Worm (Caenorhabditis elegans): ENCODE results near the gene tag-241.
A peak's percentile ranks its signal among the peaks of the same experiment; 100 is the strongest.

tag-241 gene

ce11 chrX:11791364-11792221 lies 32.2 kb upstream of the tag-241 start (continued):
- TF ChIP-seq snpc-4 (tag; optimal IDR thresholded peaks at IDR 0.05) (peak; percentile 29), mdl-1 (tag; optimal IDR thresholded peaks at IDR 0.05) (peak in 1 of 2 experiments; percentile 20), efl-1 (optimal IDR thresholded peaks at IDR 0.05) (peak in 1 of 2 experiments; percentile 45), efl-1 (GFP tag; optimal IDR thresholded peaks at IDR 0.05 in 1 of 2) (peak; percentile 5 to 47), unc-30 (tag; optimal IDR thresholded peaks at IDR 0.05) (no peak), pag-3 (tag; optimal IDR thresholded peaks at IDR 0.05; ENCODE audit: borderline replicate concordance, insufficient read depth) (no peak), elt-3 (tag; optimal IDR thresholded peaks at IDR 0.05) (peak in 2 of 6 experiments; percentile 3 to 23), lsy-2 (tag; optimal IDR thresholded peaks at IDR 0.05) (no peak), xbp-1 (tag; optimal IDR thresholded peaks at IDR 0.05) (peak; percentile 12), lin-14 (GFP tag; optimal IDR thresholded peaks at IDR 0.05) (peak; percentile 19), lir-3 (tag; optimal IDR thresholded peaks at IDR 0.05; ENCODE audit: poor library complexity) (no peak), nhr-71 (tag; optimal IDR thresholded peaks at IDR 0.05) (peak; percentile 18), isw-1 (GFP tag; IDR thresholded peaks at IDR 0.05) (peak; percentile 4; the same call in 1 of the 2 replicates), egl-13 (tag; optimal IDR thresholded peaks at IDR 0.05) (no peak), nhr-12 (tag; optimal IDR thresholded peaks at IDR 0.05) (no peak), mab-9 (GFP tag; IDR thresholded peaks at IDR 0.05) (no peak), aly-2 (tag; optimal IDR thresholded peaks at IDR 0.05) (no peak), skn-1 (tag; optimal IDR thresholded peaks at IDR 0.05) (peak; percentile 86), nhr-76 (tag; optimal IDR thresholded peaks at IDR 0.05) (no peak), nhr-84 (tag; optimal IDR thresholded peaks at IDR 0.05) (no peak), ceh-90 (tag; optimal IDR thresholded peaks at IDR 0.05) (no peak)

DNA sequence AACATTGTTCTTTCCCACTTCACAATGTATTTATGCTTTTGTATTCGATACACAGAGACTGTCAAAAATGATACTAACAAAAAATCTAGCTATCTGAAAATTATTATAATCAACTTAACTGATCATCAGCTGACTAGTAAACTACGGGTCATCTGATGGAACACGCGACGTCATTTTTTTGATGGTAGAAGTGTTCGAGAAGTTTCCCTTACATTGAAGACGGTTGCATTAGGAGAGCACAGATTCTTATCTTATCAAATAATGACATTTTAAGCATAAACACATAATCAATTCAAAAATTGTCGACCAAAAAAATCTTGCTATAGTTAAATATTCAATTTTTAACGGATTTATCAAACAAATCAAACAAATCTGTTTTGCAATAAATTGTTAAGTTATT lies 31.1 kb upstream of the tag-241 start:
- peak in 1 of 2 experiments; percentile 41 for TF ChIP-seq lin-35 (GFP tag; optimal IDR thresholded peaks at IDR 0.05)
- TF ChIP-seq nhr-85 (tag) = no peak
- TF ChIP-seq nhr-20 (tag; optimal IDR thresholded peaks at IDR 0.05) = no peak
- no peak for TF ChIP-seq alr-1 (tag; optimal IDR thresholded peaks at IDR 0.05; ENCODE audit: borderline replicate concordance)
- TF ChIP-seq unc-86 (tag; optimal IDR thresholded peaks at IDR 0.05) = no peak
- TF ChIP-seq elt-2 (tag; optimal IDR thresholded peaks at IDR 0.05) = peak; percentile 78

ce11 chrX:11798057-11798555 lies 25.7 kb upstream of the tag-241 start, which contains the start of gene rsd-3:
Gene rsd-3, plus strand, starts transcription at chrX:11798505.
- no peak for TF ChIP-seq egl-27 (tag; optimal IDR thresholded peaks at IDR 0.05)
- no peak for TF ChIP-seq hpl-2 (GFP tag; optimal IDR thresholded peaks at IDR 0.05)
- TF ChIP-seq xbp-1 (tag; optimal IDR thresholded peaks at IDR 0.05) = peak; percentile 41
- TF ChIP-seq nhr-77 (tag; optimal IDR thresholded peaks at IDR 0.05) = peak; percentile 13
- TF ChIP-seq aly-2 (tag; optimal IDR thresholded peaks at IDR 0.05) = no peak
- TF ChIP-seq swsn-7 (tag; optimal IDR thresholded peaks at IDR 0.05) = peak; percentile 63
- peak; percentile 7 to 49 for TF ChIP-seq lin-35 (GFP tag; optimal IDR thresholded peaks at IDR 0.05)
- TF ChIP-seq unc-62 (GFP tag; optimal IDR thresholded peaks at IDR 0.05) = no peak
- peak; percentile 65 for TF ChIP-seq nhr-71 (tag; optimal IDR thresholded peaks at IDR 0.05)
- peak; percentile 4 for TF ChIP-seq fkh-8 (tag; optimal IDR thresholded peaks at IDR 0.05)
- peak; percentile 69 for TF ChIP-seq nhr-85 (tag)
- peak; percentile 27 for TF ChIP-seq unc-86 (tag; optimal IDR thresholded peaks at IDR 0.05)
- no peak for TF ChIP-seq sup-37 (GFP tag; optimal IDR thresholded peaks at IDR 0.05)
- TF ChIP-seq tlp-1 (tag; optimal IDR thresholded peaks at IDR 0.05) = no peak
- TF ChIP-seq irx-1 (tag; optimal IDR thresholded peaks at IDR 0.05) = peak; percentile 9
- peak in 2 of 3 experiments; percentile 4 to 6 for TF ChIP-seq dpl-1 (GFP tag; optimal IDR thresholded peaks at IDR 0.05)
- TF ChIP-seq unc-30 (tag; optimal IDR thresholded peaks at IDR 0.05) = no peak
- TF ChIP-seq ama-1 (optimal IDR thresholded peaks at IDR 0.05) = no peak
- TF ChIP-seq C04F5.9 (tag; optimal IDR thresholded peaks at IDR 0.05) = no peak
- no peak for TF ChIP-seq efl-1 (optimal IDR thresholded peaks at IDR 0.05)
- TF ChIP-seq efl-1 (GFP tag; optimal IDR thresholded peaks at IDR 0.05 in 1 of 2) = peak in 1 of 2 experiments; percentile 11
- 0 out of 2 replicates have a peak, but pooled peaks have one; percentile 5 for TF ChIP-seq grh-1 (GFP tag; IDR thresholded peaks at IDR 0.05)
- peak; percentile 95 for TF ChIP-seq lin-14 (GFP tag; optimal IDR thresholded peaks at IDR 0.05)
- TF ChIP-seq nhr-19 (GFP tag; conservative IDR thresholded peaks at IDR 0.05) = 0 out of 2 replicates have a peak, but pooled peaks have one; percentile 25
- TF ChIP-seq pag-3 (tag; optimal IDR thresholded peaks at IDR 0.05; ENCODE audit: borderline replicate concordance, insufficient read depth) = no peak
- no peak for TF ChIP-seq efl-3 (GFP tag; optimal IDR thresholded peaks at IDR 0.05)
- TF ChIP-seq nhr-84 (tag; optimal IDR thresholded peaks at IDR 0.05) = no peak
- TF ChIP-seq elt-3 (tag; optimal IDR thresholded peaks at IDR 0.05) = peak in 1 of 6 experiments; percentile 69
- TF ChIP-seq tbx-2 (tag; optimal IDR thresholded peaks at IDR 0.05) = peak; percentile 51
- TF ChIP-seq nhr-237 (tag; optimal IDR thresholded peaks at IDR 0.05) = no peak
- TF ChIP-seq lsy-2 (tag; optimal IDR thresholded peaks at IDR 0.05) = peak; percentile 12 to 32
- no peak for TF ChIP-seq rnt-1 (tag; optimal IDR thresholded peaks at IDR 0.05)

Data from whole organism, L1 larva.